Fruit fly (Drosophila melanogaster): ENCODE results near the gene caup.

- TF ChIP-seq Crg-1 (GFP tag; optimal IDR thresholded peaks at IDR 0.05) (no peak), CG33017 (tag; optimal IDR thresholded peaks at IDR 0.05) (no peak)
Observed at dm6 chr3L:12601190-12601863, 8.1 kb upstream of the caup start.

All from whole organism, adult.